Worm (Caenorhabditis elegans): ENCODE results near the gene T05A7.6.
"Not testable (repeated sequence)": the region's sequence is repeated elsewhere in the genome, so short reads cannot be mapped to it uniquely, and the experiment has no call there.

T05A7.6 gene

ce11 chrII:4703011-4703410 lies 31.4 kb upstream of the T05A7.6 start (continued):
- TF ChIP-seq tbp1 (GFP tag; optimal IDR thresholded peaks at IDR 0.05), result peak; percentile 6
- TF ChIP-seq hsf-1 (GFP tag; IDR thresholded peaks at IDR 0.05), result peak; percentile 80
- TF ChIP-seq repo-1 (tag; optimal IDR thresholded peaks at IDR 0.05), result peak; percentile 53
- peak; percentile 13 for TF ChIP-seq xnd-1 (tag; optimal IDR thresholded peaks at IDR 0.05)
- no peak for TF ChIP-seq cebp-1 (GFP tag; IDR thresholded peaks at IDR 0.05)
- peak; percentile 58 for TF ChIP-seq cebp-1 (tag; optimal IDR thresholded peaks at IDR 0.05)
- TF ChIP-seq athp-1 (tag; optimal IDR thresholded peaks at IDR 0.05), result peak; percentile 2
- peak; percentile 36; the same call in 1 of the 2 replicates for TF ChIP-seq F33H1.4 (GFP tag; IDR thresholded peaks at IDR 0.05)
- TF ChIP-seq nfyb-1 (GFP tag; IDR thresholded peaks at IDR 0.05), result 0 out of 2 replicates have a peak, but pooled peaks have one; percentile 28
- peak; percentile 76 for TF ChIP-seq attf-6 (GFP tag; IDR thresholded peaks at IDR 0.05)
- peak; percentile 78 for TF ChIP-seq lin-26 (GFP tag; IDR thresholded peaks at IDR 0.05)
- peak; percentile 66 for TF ChIP-seq unc-130 (GFP tag; optimal IDR thresholded peaks at IDR 0.05)
- TF ChIP-seq Y79H2A.3 (GFP tag; conservative IDR thresholded peaks at IDR 0.05), result peak; percentile 96
- peak; percentile 78 for TF ChIP-seq madf-6 (GFP tag; IDR thresholded peaks at IDR 0.05)
- peak; percentile 28 for TF ChIP-seq mes-4 (tag; optimal IDR thresholded peaks at IDR 0.05)
- peak; percentile 57 for TF ChIP-seq D2030.7 (GFP tag; IDR thresholded peaks at IDR 0.05)
- peak; percentile 16 for TF ChIP-seq him-1 (tag; optimal IDR thresholded peaks at IDR 0.05)
- peak; percentile 83 for TF ChIP-seq Y53G8AR.9 (GFP tag; conservative IDR thresholded peaks at IDR 0.05)
- peak; percentile 19 for TF ChIP-seq F23B12.7 (tag; optimal IDR thresholded peaks at IDR 0.05; ENCODE audit: insufficient read depth)
- TF ChIP-seq tlf-1 (GFP tag; optimal IDR thresholded peaks at IDR 0.05), result peak; percentile 64
- no peak for TF ChIP-seq sea-2 (GFP tag; IDR thresholded peaks at IDR 0.05)
- TF ChIP-seq C17E4.6 (GFP tag; IDR thresholded peaks at IDR 0.05), result peak; percentile 51; the same call in 1 of the 2 replicates
- TF ChIP-seq chd-7 (tag; optimal IDR thresholded peaks at IDR 0.05), result no peak
- peak; percentile 62 for TF ChIP-seq F49E8.2 (tag; optimal IDR thresholded peaks at IDR 0.05; ENCODE audit: insufficient read depth)
- no peak for TF ChIP-seq C06A6.2 (GFP tag; conservative IDR thresholded peaks at IDR 0.05)
- TF ChIP-seq atf-7 (tag; optimal IDR thresholded peaks at IDR 0.05), result peak; percentile 11
- peak; percentile 48 for TF ChIP-seq snpc-3.4 (tag; optimal IDR thresholded peaks at IDR 0.05)

ce11 chrII:4701482-4702119 lies 30.0 kb upstream of the T05A7.6 start, which contains the start of gene unc-85:
unc-85 (plus strand) TSS chrII:4702069.
- peak; percentile 56 for TF ChIP-seq unc-130 (GFP tag; optimal IDR thresholded peaks at IDR 0.05)
- peak; percentile 84 for TF ChIP-seq attf-3 (GFP tag; conservative IDR thresholded peaks at IDR 0.05)
- TF ChIP-seq dpl-1 (GFP tag; optimal IDR thresholded peaks at IDR 0.05), result peak; percentile 88
- TF ChIP-seq D2030.7 (GFP tag; IDR thresholded peaks at IDR 0.05), result peak; percentile 100
- peak; percentile 90 for TF ChIP-seq attf-5 (GFP tag; optimal IDR thresholded peaks at IDR 0.05)
- TF ChIP-seq aptf-2 (GFP tag; conservative IDR thresholded peaks at IDR 0.05), result peak; percentile 77
- TF ChIP-seq snpc-1.3 (tag; optimal IDR thresholded peaks at IDR 0.05; ENCODE audit: insufficient read depth), result peak; percentile 36
- TF ChIP-seq ZK185.1 (tag; optimal IDR thresholded peaks at IDR 0.05; ENCODE audit: poor library complexity, severe bottlenecking), result peak; percentile 32
- peak; percentile 93 for TF ChIP-seq ztf-25 (GFP tag; IDR thresholded peaks at IDR 0.05)
- TF ChIP-seq ztf-28 (GFP tag; IDR thresholded peaks at IDR 0.05), result peak; percentile 98
- TF ChIP-seq mcd-1 (GFP tag; IDR thresholded peaks at IDR 0.05), result peak; percentile 99
- peak; percentile 96 for TF ChIP-seq F33H1.4 (GFP tag; IDR thresholded peaks at IDR 0.05)
- peak; percentile 97 for TF ChIP-seq ekl-4 (GFP tag; IDR thresholded peaks at IDR 0.05)
- 0 out of 2 replicates have a peak, but pooled peaks have one; percentile 69 for TF ChIP-seq F37B4.10 (GFP tag; IDR thresholded peaks at IDR 0.05)
- TF ChIP-seq egrh-3 (GFP tag; IDR thresholded peaks at IDR 0.05), result peak; percentile 85
- peak; percentile 79 for TF ChIP-seq lsl-1 (GFP tag; optimal IDR thresholded peaks at IDR 0.05)
- peak; percentile 98 for TF ChIP-seq C17E4.6 (GFP tag; IDR thresholded peaks at IDR 0.05)
- TF ChIP-seq attf-6 (GFP tag; IDR thresholded peaks at IDR 0.05), result peak; percentile 77
- TF ChIP-seq tbp1 (GFP tag; optimal IDR thresholded peaks at IDR 0.05), result peak; percentile 61
- TF ChIP-seq rpc-1 (optimal IDR thresholded peaks at IDR 0.05), result peak; percentile 35
- not testable (repeated sequence) for TF ChIP-seq rpc-1 (tag; optimal IDR thresholded peaks at IDR 0.05)
- peak; percentile 57 for TF ChIP-seq nhr-80 (tag; optimal IDR thresholded peaks at IDR 0.05)
- TF ChIP-seq Y53F4B.3 (GFP tag; IDR thresholded peaks at IDR 0.05), result peak; percentile 87
- peak; percentile 98 for TF ChIP-seq C06A6.2 (GFP tag; conservative IDR thresholded peaks at IDR 0.05)
- peak; percentile 54 to 70 (median 60) for TF ChIP-seq lin-35 (GFP tag; optimal IDR thresholded peaks at IDR 0.05)
- peak; percentile 87 for TF ChIP-seq F49E8.2 (tag; optimal IDR thresholded peaks at IDR 0.05; ENCODE audit: insufficient read depth)
- peak; percentile 86 for TF ChIP-seq lin-54 (GFP tag; optimal IDR thresholded peaks at IDR 0.05)

Measured in whole organism, young adult.